Worm (Caenorhabditis elegans) whole organism, early embryonic: Measurements from ENCODE around the gene msp-113.

Experiments
- B0310.2 ChIP-seq: sonication (generic microtip); optimal IDR thresholded peaks from 2 replicates; lab custom pipeline; 2016; ENCODE audit warnings: mild to moderate bottlenecking, missing genetic modification characterization, missing compliant biosample characterization
- F13C5.2 ChIP-seq: sonication (generic microtip); optimal IDR thresholded peaks from 2 replicates; lab custom pipeline; 2017; ENCODE audit warnings: mild to moderate bottlenecking, missing genetic modification characterization, inconsistent platforms, missing compliant biosample characterization
- aly-1 ChIP-seq: sonication (generic microtip); optimal IDR thresholded peaks from 2 replicates; lab custom pipeline; 2016; ENCODE audit warnings: missing genetic modification characterization, missing compliant biosample characterization
- ama-1 ChIP-seq: fragments of 150-350 bp; optimal IDR thresholded peaks from 2 replicates; lab custom pipeline; 2014
- ceh-13 ChIP-seq: fragments of 200-800 bp; sonication (Bioruptor generic); optimal IDR thresholded peaks from 2 replicates; lab custom pipeline; 2018; ENCODE audit warnings: mild to moderate bottlenecking, missing genetic modification characterization, missing compliant biosample characterization
- ceh-36 ChIP-seq: sonication (generic microtip); optimal IDR thresholded peaks from 2 replicates; lab custom pipeline; 2016; ENCODE audit warnings: missing genetic modification characterization, inconsistent platforms, missing compliant biosample characterization
- ets-7 ChIP-seq: sonication (generic microtip); optimal IDR thresholded peaks from 2 replicates; lab custom pipeline; 2016; ENCODE audit warnings: missing genotype, missing genetic modification characterization, missing compliant biosample characterization
- flt-1 ChIP-seq: fragments of 200-800 bp; sonication (Bioruptor generic); IDR thresholded peaks from 2 replicates; pipeline ENCODE4 v1.3.6; 2022; ENCODE audit warnings: missing genetic modification characterization, missing compliant biosample characterization
- hmbx-1 ChIP-seq: sonication (generic microtip); optimal IDR thresholded peaks from 2 replicates; lab custom pipeline; 2016; ENCODE audit warnings: mild to moderate bottlenecking, missing genetic modification characterization, missing compliant biosample characterization
- hmg-4 ChIP-seq: fragments of 200-800 bp; sonication (Bioruptor generic); optimal IDR thresholded peaks from 2 replicates; lab custom pipeline; 2018; ENCODE audit warnings: mild to moderate bottlenecking, missing genetic modification characterization, missing compliant biosample characterization
- hnd-1 ChIP-seq: sonication (generic microtip); optimal IDR thresholded peaks from 2 replicates; lab custom pipeline; 2016; ENCODE audit warnings: missing genetic modification characterization, missing compliant biosample characterization
- pes-1 ChIP-seq: fragments of 200-800 bp; sonication (Bioruptor generic); IDR thresholded peaks from 2 replicates; pipeline ENCODE4 v1.3.6; 2022; ENCODE audit warnings: missing genetic modification reagents, missing genetic modification characterization, missing compliant biosample characterization
- scrt-1 ChIP-seq: fragments of 200-800 bp; sonication (Bioruptor generic); IDR thresholded peaks from 2 replicates; pipeline ENCODE4 v1.3.6; 2022; ENCODE audit warnings: missing genetic modification characterization, missing compliant biosample characterization
- sea-1 ChIP-seq: fragments of 200-800 bp; sonication (Bioruptor generic); conservative IDR thresholded peaks from 2 replicates; pipeline ENCODE4 v1.3.6; 2022; ENCODE audit warnings: missing genetic modification characterization, missing compliant biosample characterization
- tbx-11 ChIP-seq: fragments of 200-800 bp; sonication (Bioruptor generic); IDR thresholded peaks from 2 replicates; pipeline ENCODE4 v1.3.6; 2022; ENCODE audit warnings: missing genetic modification characterization, missing compliant biosample characterization
- tbx-37 ChIP-seq: fragments of 200-800 bp; sonication (Bioruptor generic); conservative IDR thresholded peaks from 2 replicates; pipeline ENCODE4 v1.3.6; 2022; ENCODE audit warnings: missing genetic modification reagents, missing genetic modification characterization, missing compliant biosample characterization
- tra-4 ChIP-seq: sonication (generic microtip); optimal IDR thresholded peaks from 2 replicates; lab custom pipeline; 2017; ENCODE audit warnings: missing genetic modification characterization, missing compliant biosample characterization

msp-113 gene

ce11 chrIV:5318835-5319303 is 21.1 kb downstream of the msp-113 start, which contains the start of gene slc-46A:
TSS of gene slc-46A (plus strand) at chrIV:5319253.
- TF ChIP-seq B0310.2 (tag; lab: Kevin White, UChicago) (no peak), ama-1 (lab: Kevin White, UChicago) (no peak), hmbx-1 (no peak)

- no peak for TF ChIP-seq ets-7 (tag; lab: Kevin White, UChicago)
- no peak for TF ChIP-seq hmg-4
- TF ChIP-seq ceh-13 (GFP tag; lab: Kevin White, UChicago): no peak
- TF ChIP-seq hmbx-1: no peak
- TF ChIP-seq B0310.2 (tag; lab: Kevin White, UChicago): no peak
- no peak for TF ChIP-seq tbx-37 (GFP tag; lab: Robert Waterston, UW)
- no peak for TF ChIP-seq hnd-1
- no peak for TF ChIP-seq flt-1
- no peak for TF ChIP-seq aly-1 (tag; lab: Kevin White, UChicago)
- no peak for TF ChIP-seq sea-1
- no peak for TF ChIP-seq pes-1
- no peak for TF ChIP-seq tra-4
- no peak for TF ChIP-seq scrt-1 (GFP tag; lab: Robert Waterston, UW)
- no peak for TF ChIP-seq ama-1 (lab: Kevin White, UChicago)
- TF ChIP-seq tbx-11: no peak
- TF ChIP-seq ceh-36: no peak
- no peak for TF ChIP-seq F13C5.2 (tag; lab: Kevin White, UChicago)
Measured at ce11 chrIV:5326144-5326543, 28.4 kb downstream of the msp-113 start, which contains the start of gene Y4C6B.4. TSS of gene Y4C6B.4 (plus strand) at chrIV:5326444.

- TF ChIP-seq scrt-1 (GFP tag; lab: Robert Waterston, UW) (no peak), ets-7 (tag; lab: Kevin White, UChicago) (no peak), B0310.2 (tag; lab: Kevin White, UChicago) (no peak), ceh-13 (GFP tag; lab: Kevin White, UChicago) (no peak)
Measured at ce11 chrIV:5332178-5332577, 34.4 kb downstream of the msp-113 start, which contains the start of gene Y4C6B.3. TSS of gene Y4C6B.3 (plus strand) at chrIV:5332478.

ce11 chrIV:5333484-5333883 is 35.7 kb downstream of the msp-113 start:
- no peak for TF ChIP-seq flt-1
- no peak for TF ChIP-seq tbx-11
- no peak for TF ChIP-seq scrt-1 (GFP tag; lab: Robert Waterston, UW)
- no peak for TF ChIP-seq hmbx-1
- no peak for TF ChIP-seq aly-1 (tag; lab: Kevin White, UChicago)
- no peak for TF ChIP-seq tbx-37 (GFP tag; lab: Robert Waterston, UW)
- no peak for TF ChIP-seq hmg-4
- TF ChIP-seq ceh-36: no peak
- TF ChIP-seq pes-1: no peak
- no peak for TF ChIP-seq F13C5.2 (tag; lab: Kevin White, UChicago)
- no peak for TF ChIP-seq ama-1 (lab: Kevin White, UChicago)
- no peak for TF ChIP-seq tra-4
- TF ChIP-seq B0310.2 (tag; lab: Kevin White, UChicago): no peak

- no peak for TF ChIP-seq ama-1 (lab: Kevin White, UChicago)
- TF ChIP-seq ets-7 (tag; lab: Kevin White, UChicago): peak; percentile 19
- TF ChIP-seq hmbx-1: no peak
- TF ChIP-seq pes-1: peak; percentile 85; the same call in 1 of the 2 replicates
- no peak for TF ChIP-seq ceh-13 (GFP tag; lab: Kevin White, UChicago)
- TF ChIP-seq B0310.2 (tag; lab: Kevin White, UChicago): peak; percentile 6
- no peak for TF ChIP-seq hmg-4
- TF ChIP-seq sea-1: no peak
- TF ChIP-seq tbx-11: peak; percentile 72
- TF ChIP-seq F13C5.2 (tag; lab: Kevin White, UChicago): peak; percentile 65
- TF ChIP-seq tbx-37 (GFP tag; lab: Robert Waterston, UW): peak; percentile 57; the same call in 1 of the 2 replicates
- TF ChIP-seq hnd-1: peak; percentile 57
- no peak; the same call in none of the 2 replicates for TF ChIP-seq scrt-1 (GFP tag; lab: Robert Waterston, UW)
- no peak for TF ChIP-seq aly-1 (tag; lab: Kevin White, UChicago)
- no peak for TF ChIP-seq ceh-36
- TF ChIP-seq flt-1: 0 out of 2 replicates have a peak, but pooled peaks have one; percentile 66
- no peak for TF ChIP-seq tra-4
Measured at ce11 chrIV:5334518-5334917, 36.8 kb downstream of the msp-113 start.

ce11 chrIV:5337649-5338048 is 39.9 kb downstream of the msp-113 start:
- TF ChIP-seq ceh-36 (no peak), hnd-1 (no peak), pes-1 (no peak)

- TF ChIP-seq hmbx-1 (no peak), hmg-4 (no peak), pes-1 (no peak), hnd-1 (no peak), tbx-37 (GFP tag; lab: Robert Waterston, UW) (no peak), sea-1 (no peak)
Measured at ce11 chrIV:5339255-5339654, 41.5 kb downstream of the msp-113 start, which contains the start of gene Y4C6B.2. TSS of gene Y4C6B.2 (plus strand) at chrIV:5339574.

ce11 chrIV:5344168-5344567 is 46.4 kb downstream of the msp-113 start:
- TF ChIP-seq ama-1 (lab: Kevin White, UChicago) (no peak), ceh-13 (GFP tag; lab: Kevin White, UChicago) (no peak), F13C5.2 (tag; lab: Kevin White, UChicago) (no peak), ceh-36 (no peak), tbx-37 (GFP tag; lab: Robert Waterston, UW) (no peak), ets-7 (tag; lab: Kevin White, UChicago) (no peak), hmg-4 (no peak), sea-1 (no peak), aly-1 (tag; lab: Kevin White, UChicago) (no peak), flt-1 (no peak), hmbx-1 (no peak), pes-1 (no peak), B0310.2 (tag; lab: Kevin White, UChicago) (no peak), scrt-1 (GFP tag; lab: Robert Waterston, UW) (no peak), tbx-11 (no peak), hnd-1 (no peak), tra-4 (no peak)
